Worm (Caenorhabditis elegans) whole organism, late embryonic: ENCODE data around the gene rft-2.
A peak's percentile ranks its signal among the peaks of the same experiment; 100 is the strongest.

Source experiments
- C08G9.2 ChIP-seq: sonication (generic microtip); optimal IDR thresholded peaks from 2 replicates; lab custom pipeline; 2016; ENCODE audit warnings: mild to moderate bottlenecking, missing genetic modification characterization, moderate library complexity, missing compliant biosample characterization
- C38D4.7 ChIP-seq: fragments of 200-800 bp; sonication (Bioruptor generic); optimal IDR thresholded peaks from 2 replicates; lab custom pipeline; 2018; ENCODE audit warnings: mild to moderate bottlenecking, missing genetic modification characterization, moderate library complexity, missing compliant biosample characterization
- F13H6.1 ChIP-seq: sonication (generic microtip); optimal IDR thresholded peaks from 2 replicates; lab custom pipeline; 2016; ENCODE audit warnings: missing genetic modification characterization, missing compliant biosample characterization
- K09A11.1 ChIP-seq: sonication (generic microtip); optimal IDR thresholded peaks from 2 replicates; lab custom pipeline; 2017; ENCODE audit warnings: antibody characterized with exemption, mild to moderate bottlenecking, missing genetic modification characterization, missing compliant biosample characterization; ENCODE audit not compliant: insufficient read depth
- T23F11.4 ChIP-seq: fragments of 200-800 bp; sonication (Bioruptor generic); optimal IDR thresholded peaks from 2 replicates; lab custom pipeline; 2018; ENCODE audit warnings: mild to moderate bottlenecking, missing genetic modification characterization, missing compliant biosample characterization
- Y22D7AL.16 ChIP-seq: sonication (generic microtip); optimal IDR thresholded peaks from 2 replicates; lab custom pipeline; 2016; ENCODE audit warnings: missing genetic modification characterization, missing compliant biosample characterization
- ama-1 ChIP-seq: fragments of 150-350 bp; optimal IDR thresholded peaks from 2 replicates; lab custom pipeline; 2014
- ceh-18 ChIP-seq: sonication (generic microtip); optimal IDR thresholded peaks from 2 replicates; lab custom pipeline; 2016; ENCODE audit warnings: missing genetic modification characterization, missing compliant biosample characterization
- ceh-19 ChIP-seq: fragments of 200-800 bp; sonication (Bioruptor generic); optimal IDR thresholded peaks from 2 replicates; lab custom pipeline; 2018; ENCODE audit warnings: mild to moderate bottlenecking, missing genetic modification characterization, missing compliant biosample characterization
- ceh-30 ChIP-seq: fragments of 150-350 bp; optimal IDR thresholded peaks from 2 replicates; lab custom pipeline; 2014; ENCODE audit warnings: missing biosample characterization, missing genetic modification characterization
- ceh-31 ChIP-seq: sonication (generic microtip); optimal IDR thresholded peaks from 2 replicates; lab custom pipeline; 2016; ENCODE audit warnings: missing genetic modification characterization, missing compliant biosample characterization
- ceh-48 ChIP-seq: sonication (generic microtip); optimal IDR thresholded peaks from 2 replicates; lab custom pipeline; 2016; ENCODE audit warnings: missing genetic modification characterization, inconsistent platforms, missing compliant biosample characterization
- ceh-6 ChIP-seq: fragments of 200-800 bp; sonication (Bioruptor generic); optimal IDR thresholded peaks from 2 replicates; lab custom pipeline; 2018; ENCODE audit warnings: mild to moderate bottlenecking, missing genetic modification characterization, missing compliant biosample characterization
- ceh-9 ChIP-seq: sonication (generic microtip); optimal IDR thresholded peaks from 2 replicates; lab custom pipeline; 2016; ENCODE audit warnings: mild to moderate bottlenecking, missing genetic modification characterization, inconsistent platforms, missing compliant biosample characterization
- dmd-4 ChIP-seq: sonication (generic microtip); optimal IDR thresholded peaks from 2 replicates; lab custom pipeline; 2016; ENCODE audit warnings: borderline replicate concordance, missing genetic modification characterization, missing compliant biosample characterization
- elt-2 ChIP-seq: sonication (generic microtip); optimal IDR thresholded peaks from 2 replicates; lab custom pipeline; 2016; ENCODE audit warnings: missing genetic modification reagents, missing genetic modification characterization, missing compliant biosample characterization
- elt-4 ChIP-seq: sonication (generic microtip); optimal IDR thresholded peaks from 2 replicates; lab custom pipeline; 2016; ENCODE audit warnings: missing genetic modification characterization, missing compliant biosample characterization
- eyg-1 ChIP-seq: sonication (generic microtip); optimal IDR thresholded peaks from 2 replicates; lab custom pipeline; 2016; ENCODE audit warnings: missing genotype, missing genetic modification characterization, missing compliant biosample characterization
- fax-1 ChIP-seq: sonication (generic microtip); optimal IDR thresholded peaks from 2 replicates; lab custom pipeline; 2016; ENCODE audit warnings: missing genotype, missing genetic modification characterization, missing compliant biosample characterization
- fkh-6 ChIP-seq: sonication (generic microtip); optimal IDR thresholded peaks from 2 replicates; lab custom pipeline; 2016; ENCODE audit warnings: missing genetic modification characterization, missing compliant biosample characterization
- gmeb-2 ChIP-seq: sonication (generic microtip); optimal IDR thresholded peaks from 2 replicates; lab custom pipeline; 2016; ENCODE audit warnings: missing genetic modification characterization, inconsistent platforms, missing compliant biosample characterization
- hlh-13 ChIP-seq: fragments of 200-800 bp; sonication (Bioruptor generic); optimal IDR thresholded peaks from 2 replicates; lab custom pipeline; 2018; ENCODE audit warnings: mild to moderate bottlenecking, missing genetic modification characterization, missing compliant biosample characterization
- hlh-15 ChIP-seq: sonication (generic microtip); optimal IDR thresholded peaks from 2 replicates; lab custom pipeline; 2016; ENCODE audit warnings: missing genetic modification characterization, missing compliant biosample characterization
- hlh-30 ChIP-seq: sonication (generic microtip); optimal IDR thresholded peaks from 2 replicates; lab custom pipeline; 2017; ENCODE audit warnings: antibody characterized with exemption, missing genetic modification characterization, missing compliant biosample characterization; ENCODE audit not compliant: insufficient read depth
- hlh-6 ChIP-seq: sonication (generic microtip); optimal IDR thresholded peaks from 2 replicates; lab custom pipeline; 2016; ENCODE audit warnings: missing genotype, missing genetic modification characterization, missing compliant biosample characterization
- lin-11 ChIP-seq: fragments of 200-800 bp; sonication (Bioruptor generic); optimal IDR thresholded peaks from 2 replicates; lab custom pipeline; 2018; ENCODE audit warnings: mild to moderate bottlenecking, missing genetic modification characterization, missing compliant biosample characterization
- nfya-1 ChIP-seq: sonication (generic microtip); optimal IDR thresholded peaks from 2 replicates; lab custom pipeline; 2017; ENCODE audit warnings: missing genetic modification characterization, mild to moderate bottlenecking, missing compliant biosample characterization, antibody characterized with exemption, moderate library complexity
- nhr-232 ChIP-seq: sonication (generic microtip); optimal IDR thresholded peaks from 2 replicates; lab custom pipeline; 2016; ENCODE audit warnings: missing genetic modification characterization, missing compliant biosample characterization
- pat-9 ChIP-seq: fragments of 200-800 bp; sonication (Bioruptor generic); optimal IDR thresholded peaks from 2 replicates; lab custom pipeline; 2018; ENCODE audit warnings: mild to moderate bottlenecking, missing genetic modification characterization, moderate library complexity, missing compliant biosample characterization
- pax-1 ChIP-seq: fragments of 150-350 bp; optimal IDR thresholded peaks from 2 replicates; lab custom pipeline; 2014; ENCODE audit warnings: missing biosample characterization, missing genetic modification characterization
- pha-2 ChIP-seq: sonication (generic microtip); optimal IDR thresholded peaks from 2 replicates; lab custom pipeline; 2017; ENCODE audit warnings: mild to moderate bottlenecking, missing genetic modification characterization, missing compliant biosample characterization
- pha-4 ChIP-seq: fragments of 150-350 bp; optimal IDR thresholded peaks from 2 replicates; lab custom pipeline; 2018; ENCODE audit warnings: missing biosample characterization, missing genetic modification reagents, missing genetic modification characterization
- pros-1 ChIP-seq: fragments of 150-350 bp; optimal IDR thresholded peaks from 2 replicates; lab custom pipeline; 2014; ENCODE audit warnings: missing biosample characterization, missing genetic modification reagents, missing genetic modification characterization
- rnt-1 ChIP-seq: sonication (generic microtip); optimal IDR thresholded peaks from 2 replicates; lab custom pipeline; 2016; ENCODE audit warnings: missing genetic modification characterization, missing compliant biosample characterization
- sdc-2 ChIP-seq: sonication (generic microtip); optimal IDR thresholded peaks from 2 replicates; lab custom pipeline; 2016; ENCODE audit warnings: missing genotype, missing genetic modification characterization, missing compliant biosample characterization
- sox-4 ChIP-seq: sonication (generic microtip); optimal IDR thresholded peaks from 2 replicates; lab custom pipeline; 2017; ENCODE audit warnings: mild to moderate bottlenecking, missing genetic modification characterization, inconsistent platforms, missing compliant biosample characterization
- unc-55 ChIP-seq: sonication (generic microtip); optimal IDR thresholded peaks from 2 replicates; lab custom pipeline; 2017; ENCODE audit warnings: missing biosample characterization, missing genetic modification reagents, missing genetic modification characterization
- zip-5 ChIP-seq: sonication (generic microtip); optimal IDR thresholded peaks from 2 replicates; lab custom pipeline; 2016; ENCODE audit warnings: missing genetic modification characterization, missing compliant biosample characterization

The rft-2 gene

ce11 chrV:4491273-4492094 is 41.1 kb upstream of the rft-2 start:
- TF ChIP-seq ceh-31 (peak; percentile 20), hlh-30 (peak; percentile 1), hlh-13 (GFP tag; lab: Kevin White, UChicago) (peak; percentile 1), ceh-9 (tag; lab: Kevin White, UChicago) (no peak), rnt-1 (tag; lab: Kevin White, UChicago) (peak; percentile 62), pat-9 (peak; percentile 4), pha-2 (tag; lab: Kevin White, UChicago) (peak; percentile 15), ceh-18 (peak; percentile 31), unc-55 (GFP tag; lab: Kevin White, UChicago) (peak; percentile 100), lin-11 (no peak)

ce11 chrV:4489893-4490292 is 39.5 kb upstream of the rft-2 start:
- TF ChIP-seq unc-55 (GFP tag; lab: Kevin White, UChicago) = peak; percentile 57
- no peak for TF ChIP-seq nhr-232 (tag; lab: Kevin White, UChicago)

ce11 chrV:4488989-4489388 is 38.6 kb upstream of the rft-2 start:
- TF ChIP-seq unc-55 (GFP tag; lab: Kevin White, UChicago) (peak; percentile 56), F13H6.1 (tag; lab: Kevin White, UChicago) (no peak)

ce11 chrV:4487888-4488287 is 37.5 kb upstream of the rft-2 start:
- TF ChIP-seq T23F11.4 (no peak), ama-1 (lab: Kevin White, UChicago) (no peak), sdc-2 (no peak), hlh-30 (no peak), hlh-6 (tag; lab: Kevin White, UChicago) (no peak), C38D4.7 (GFP tag; lab: Kevin White, UChicago) (no peak), zip-5 (tag; lab: Kevin White, UChicago) (no peak), nfya-1 (tag; lab: Kevin White, UChicago) (no peak), Y22D7AL.16 (tag; lab: Kevin White, UChicago) (no peak), pax-1 (tag; lab: Kevin White, UChicago) (no peak), ceh-19 (GFP tag; lab: Kevin White, UChicago) (no peak)
- TF ChIP-seq, all 69 proteins: peak for 0

ce11 chrV:4486626-4487025 is 36.3 kb upstream of the rft-2 start:
- TF ChIP-seq unc-55 (GFP tag; lab: Kevin White, UChicago) (peak; percentile 17), eyg-1 (tag; lab: Kevin White, UChicago) (no peak)

ce11 chrV:4483049-4483507 is 32.7 kb upstream of the rft-2 start, which contains the start of gene exc-15:
TSS of gene exc-15 (plus strand) at chrV:4483459.
- TF ChIP-seq fax-1 (tag; lab: Kevin White, UChicago) = no peak
- no peak for TF ChIP-seq sox-4
- no peak for TF ChIP-seq ceh-6 (GFP tag; lab: Kevin White, UChicago)
- no peak for TF ChIP-seq gmeb-2
- TF ChIP-seq K09A11.1 (tag; lab: Kevin White, UChicago) = no peak
- no peak for TF ChIP-seq pat-9
- TF ChIP-seq dmd-4 = no peak
- no peak for TF ChIP-seq C08G9.2 (tag; lab: Kevin White, UChicago)
- no peak for TF ChIP-seq fkh-6 (tag; lab: Kevin White, UChicago)
- TF ChIP-seq ceh-30 (tag; lab: Kevin White, UChicago) = no peak
- TF ChIP-seq ceh-48 (tag; lab: Kevin White, UChicago) = no peak
- no peak for TF ChIP-seq hlh-15
- no peak for TF ChIP-seq pros-1 (tag; lab: Kevin White, UChicago)
- TF ChIP-seq nhr-232 (tag; lab: Kevin White, UChicago) = no peak
- TF ChIP-seq pha-4 (tag; lab: Kevin White, UChicago) = no peak
- no peak for TF ChIP-seq eyg-1 (tag; lab: Kevin White, UChicago)
- no peak for TF ChIP-seq elt-2 (tag; lab: Kevin White, UChicago)
- TF ChIP-seq elt-4 (tag; lab: Kevin White, UChicago) = no peak
- no peak for TF ChIP-seq ama-1 (lab: Kevin White, UChicago)
- TF ChIP-seq, all 69 proteins: peak for 0
